Worm (Caenorhabditis elegans): ENCODE results near the gene C53D6.4.

C53D6.4 gene

ce11 chrIV:9045252-9045651, 24.5 kb upstream of the C53D6.4 start, which contains the start of gene Y73F4A.1:
Y73F4A.1 (minus strand) TSS chrIV:9045352.
- no peak for TF ChIP-seq lin-15B (tag; optimal IDR thresholded peaks at IDR 0.05)

ce11 chrIV:9043224-9043623, 22.5 kb upstream of the C53D6.4 start, which contains the start of gene Y73F4A.2:
Y73F4A.2 (minus strand) TSS chrIV:9043347.
- no peak for TF ChIP-seq mml-1 (tag; optimal IDR thresholded peaks at IDR 0.05)
- TF ChIP-seq pha-4 (tag; optimal IDR thresholded peaks at IDR 0.05), result peak; percentile 86

ce11 chrIV:9040393-9040792, 19.7 kb upstream of the C53D6.4 start, which contains the start of gene Y73F4A.3:
Y73F4A.3 (minus strand) TSS chrIV:9040493.
- TF ChIP-seq lin-15B (tag; optimal IDR thresholded peaks at IDR 0.05) (no peak), pha-4 (tag; optimal IDR thresholded peaks at IDR 0.05) (peak; percentile 62)

DNA sequence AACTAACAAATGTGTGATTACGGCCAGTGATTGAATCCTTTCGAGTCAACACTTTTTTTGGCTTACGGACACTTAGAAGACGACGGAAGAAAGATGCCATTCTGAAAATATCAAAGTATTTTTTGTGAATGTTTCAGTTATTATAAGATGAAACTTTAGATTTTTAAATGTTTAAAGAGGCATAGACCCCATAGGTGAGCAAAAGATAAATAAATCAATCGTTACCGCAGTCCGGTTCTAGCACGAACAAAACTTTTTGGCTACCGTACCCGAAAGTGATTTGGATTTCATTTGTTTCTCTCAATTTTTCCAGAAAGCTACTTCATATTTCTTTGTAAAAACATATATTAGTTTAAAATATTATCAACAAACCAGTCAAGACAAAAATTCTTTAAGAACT, 16.3 kb upstream of the C53D6.4 start, which contains the start of gene C53D6.7:
C53D6.7 (minus strand) TSS at position 101 of the 400 bp plus-strand sequence.
- TF ChIP-seq mml-1 (tag; optimal IDR thresholded peaks at IDR 0.05), result no peak
- TF ChIP-seq snpc-4 (tag; optimal IDR thresholded peaks at IDR 0.05), result no peak
- TF ChIP-seq lin-39 (tag; optimal IDR thresholded peaks at IDR 0.05), result no peak
- TF ChIP-seq daf-12 (tag; optimal IDR thresholded peaks at IDR 0.05), result no peak
- TF ChIP-seq hmg-11 (tag; optimal IDR thresholded peaks at IDR 0.05), result no peak
- no peak for TF ChIP-seq nhr-43 (tag; optimal IDR thresholded peaks at IDR 0.05; ENCODE audit: poor library complexity, severe bottlenecking)
- TF ChIP-seq elt-3 (tag; optimal IDR thresholded peaks at IDR 0.05), result no peak
- no peak for TF ChIP-seq fkh-10 (GFP tag; optimal IDR thresholded peaks at IDR 0.05)
- TF ChIP-seq ztf-11 (tag; optimal IDR thresholded peaks at IDR 0.05), result no peak

- no peak for TF ChIP-seq nfya-1 (tag; optimal IDR thresholded peaks at IDR 0.05; ENCODE audit: insufficient read depth)
- TF ChIP-seq nhr-237 (tag; optimal IDR thresholded peaks at IDR 0.05), result no peak
- no peak for TF ChIP-seq ceh-9 (tag; optimal IDR thresholded peaks at IDR 0.05)
- TF ChIP-seq ztf-11 (tag; optimal IDR thresholded peaks at IDR 0.05), result no peak
- no peak for TF ChIP-seq pha-4 (tag; optimal IDR thresholded peaks at IDR 0.05)
- TF ChIP-seq mdl-1 (tag; optimal IDR thresholded peaks at IDR 0.05), result no peak
- no peak for TF ChIP-seq ceh-16 (tag; optimal IDR thresholded peaks at IDR 0.05)
- no peak for TF ChIP-seq tbx-2 (tag; optimal IDR thresholded peaks at IDR 0.05)
- no peak for TF ChIP-seq nhr-23 (tag; optimal IDR thresholded peaks at IDR 0.05)
- TF ChIP-seq ztf-4 (tag; optimal IDR thresholded peaks at IDR 0.05), result no peak
- TF ChIP-seq R02D3.7 (tag; optimal IDR thresholded peaks at IDR 0.05), result no peak
- no peak for TF ChIP-seq snpc-4 (tag; optimal IDR thresholded peaks at IDR 0.05)
- TF ChIP-seq zag-1 (tag; optimal IDR thresholded peaks at IDR 0.05), result no peak
- TF ChIP-seq aly-2 (tag; optimal IDR thresholded peaks at IDR 0.05), result no peak
- no peak for TF ChIP-seq pqm-1 (tag; optimal IDR thresholded peaks at IDR 0.05)
- no peak for TF ChIP-seq lin-39 (tag; optimal IDR thresholded peaks at IDR 0.05)
Observed at ce11 chrIV:9034340-9034739, 13.6 kb upstream of the C53D6.4 start, which contains the start of gene C53D6.10. C53D6.10 (minus strand) TSS chrIV:9034440.

ce11 chrIV:9032550-9032949, 11.8 kb upstream of the C53D6.4 start, which contains the start of gene C53D6.6:
C53D6.6 (minus strand) TSS chrIV:9032667.
- no peak for TF ChIP-seq jun-1 (tag; optimal IDR thresholded peaks at IDR 0.05)
- TF ChIP-seq pha-4 (tag; optimal IDR thresholded peaks at IDR 0.05), result peak; percentile 90
- TF ChIP-seq nfya-1 (tag; optimal IDR thresholded peaks at IDR 0.05; ENCODE audit: insufficient read depth), result peak; percentile 50

- TF ChIP-seq nfya-1 (tag; optimal IDR thresholded peaks at IDR 0.05; ENCODE audit: insufficient read depth), result no peak
- peak; percentile 36 for TF ChIP-seq pha-4 (tag; optimal IDR thresholded peaks at IDR 0.05)
- TF ChIP-seq mml-1 (tag; optimal IDR thresholded peaks at IDR 0.05), result no peak
Observed at ce11 chrIV:9021245-9021779, 572 bp upstream of the C53D6.4 start.

DNA sequence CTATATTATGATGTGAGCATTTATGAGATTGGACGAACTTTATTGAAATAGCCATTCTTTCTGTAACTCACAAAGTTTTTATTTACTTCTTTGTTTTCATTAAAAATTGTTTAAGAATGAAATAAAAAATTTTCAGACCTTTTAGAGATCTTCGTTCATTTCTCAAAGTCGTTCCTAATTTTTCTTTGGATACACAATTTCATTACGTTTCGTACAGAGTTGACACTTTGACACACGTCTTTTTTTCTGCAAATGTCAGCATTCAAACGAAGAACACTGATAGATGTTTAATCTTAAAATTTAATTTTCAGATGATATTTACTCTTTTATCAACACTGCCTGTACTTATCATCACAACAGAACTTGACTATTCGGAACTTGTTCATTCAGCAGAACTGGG, 4.3 kb downstream of the C53D6.4 start, which contains the start of gene acc-2:
acc-2 (plus strand) TSS at position 301 of the 400 bp plus-strand sequence.
- TF ChIP-seq nhr-12 (tag; optimal IDR thresholded peaks at IDR 0.05) (no peak), pqm-1 (tag; optimal IDR thresholded peaks at IDR 0.05) (no peak), egl-5 (tag; optimal IDR thresholded peaks at IDR 0.05) (no peak), fkh-2 (tag; optimal IDR thresholded peaks at IDR 0.05) (no peak), ceh-16 (tag; optimal IDR thresholded peaks at IDR 0.05) (no peak), ceh-9 (tag; optimal IDR thresholded peaks at IDR 0.05) (no peak), skn-1 (tag; optimal IDR thresholded peaks at IDR 0.05) (no peak), nhr-67 (tag; optimal IDR thresholded peaks at IDR 0.05) (no peak), mdl-1 (tag; optimal IDR thresholded peaks at IDR 0.05) (no peak), lsy-12 (tag; optimal IDR thresholded peaks at IDR 0.05) (no peak), fkh-10 (GFP tag; optimal IDR thresholded peaks at IDR 0.05) (no peak), sea-2 (GFP tag; optimal IDR thresholded peaks at IDR 0.05) (no peak), mml-1 (tag; optimal IDR thresholded peaks at IDR 0.05) (no peak)

Data from whole organism, L3 larva.